Fruit fly (Drosophila melanogaster) whole organism, embryonic: ENCODE measurements around the gene ND-39.

Source experiments
- Adf1 ChIP-seq: fragments of 200-800 bp; sonication (Bioruptor generic); IDR thresholded peaks from 2 replicates; pipeline ENCODE4 v1.3.6; 2022; ENCODE audit warnings: missing biosample characterization, missing genetic modification characterization
- Antp ChIP-seq: fragments of 200-800 bp; sonication (Bioruptor generic); optimal IDR thresholded peaks from 3 replicates; lab custom pipeline; 2016; ENCODE audit warnings: missing biosample characterization, missing genetic modification characterization
- Atf3 ChIP-seq: fragments of 200-800 bp; sonication (Bioruptor generic); optimal IDR thresholded peaks from 3 replicates; lab custom pipeline; 2016; ENCODE audit warnings: missing biosample characterization, missing genetic modification characterization
- CG10431 ChIP-seq: fragments of 200-800 bp; sonication (Bioruptor generic); optimal IDR thresholded peaks from 3 replicates; lab custom pipeline; 2018; ENCODE audit warnings: missing biosample characterization, mild to moderate bottlenecking, missing genetic modification characterization
- CG11696 ChIP-seq: fragments of 200-800 bp; sonication (Bioruptor generic); IDR thresholded peaks from 2 replicates; pipeline ENCODE4 v1.3.6; 2022; ENCODE audit warnings: missing biosample characterization, missing genetic modification characterization
- CG12071 ChIP-seq: fragments of 200-800 bp; sonication (Bioruptor generic); optimal IDR thresholded peaks from 3 replicates; lab custom pipeline; 2018; ENCODE audit warnings: missing biosample characterization, mild to moderate bottlenecking, missing genetic modification characterization
- CG12104 ChIP-seq: fragments of 200-800 bp; sonication (Bioruptor generic); optimal IDR thresholded peaks from 3 replicates; lab custom pipeline; 2016; ENCODE audit warnings: missing biosample characterization, missing genetic modification characterization
- CG12659 ChIP-seq: fragments of 200-800 bp; sonication (Bioruptor generic); optimal IDR thresholded peaks from 3 replicates; lab custom pipeline; 2017; ENCODE audit warnings: mild to moderate bottlenecking, missing biosample characterization, missing genetic modification reagents, missing genetic modification characterization
- CG1602 ChIP-seq: fragments of 200-800 bp; sonication (Bioruptor generic); optimal IDR thresholded peaks from 3 replicates; lab custom pipeline; 2016; ENCODE audit warnings: missing biosample characterization, missing genetic modification characterization
- CG16863 ChIP-seq: fragments of 200-800 bp; sonication (Bioruptor generic); optimal IDR thresholded peaks from 3 replicates; lab custom pipeline; 2016; ENCODE audit warnings: missing biosample characterization, missing genetic modification characterization
- CG18619 ChIP-seq: fragments of 200-800 bp; sonication (Bioruptor generic); optimal IDR thresholded peaks from 3 replicates; lab custom pipeline; 2017; ENCODE audit warnings: missing biosample characterization, mild to moderate bottlenecking, missing genetic modification characterization
- CG3281 ChIP-seq: fragments of 200-800 bp; sonication (Bioruptor generic); optimal IDR thresholded peaks from 3 replicates; lab custom pipeline; 2017; ENCODE audit warnings: missing biosample characterization, mild to moderate bottlenecking, missing genetic modification characterization
- CG33213 ChIP-seq: fragments of 200-800 bp; sonication (Bioruptor generic); optimal IDR thresholded peaks from 3 replicates; lab custom pipeline; 2016; ENCODE audit warnings: missing biosample characterization, missing genetic modification characterization
- CG4282 ChIP-seq: fragments of 200-800 bp; sonication (Bioruptor generic); optimal IDR thresholded peaks from 2 replicates; lab custom pipeline; 2016; ENCODE audit warnings: missing biosample characterization, missing genetic modification characterization
- CG5245 ChIP-seq: fragments of 200-800 bp; sonication (Bioruptor generic); optimal IDR thresholded peaks from 3 replicates; lab custom pipeline; 2016; ENCODE audit warnings: missing biosample characterization, missing genetic modification characterization
- CG6654 ChIP-seq: fragments of 200-800 bp; sonication (Bioruptor generic); optimal IDR thresholded peaks from 2 replicates; lab custom pipeline; 2017; ENCODE audit warnings: missing biosample characterization, mild to moderate bottlenecking, missing genetic modification characterization
- CG6813 ChIP-seq: fragments of 200-800 bp; sonication (Bioruptor generic); optimal IDR thresholded peaks from 2 replicates; lab custom pipeline; 2017; ENCODE audit warnings: missing biosample characterization, missing genetic modification characterization, mild to moderate bottlenecking, moderate library complexity, missing genetic modification reagents
- CG9215 ChIP-seq: fragments of 200-800 bp; sonication (Bioruptor generic); IDR thresholded peaks from 2 replicates; pipeline ENCODE4 v1.3.6; 2022; ENCODE audit warnings: missing biosample characterization, missing genetic modification characterization
- CG9437 ChIP-seq: fragments of 200-800 bp; sonication (Bioruptor generic); optimal IDR thresholded peaks from 2 replicates; lab custom pipeline; 2018; ENCODE audit warnings: missing biosample characterization, mild to moderate bottlenecking, missing genetic modification characterization
- Camta ChIP-seq: fragments of 200-800 bp; sonication (Bioruptor generic); optimal IDR thresholded peaks from 2 replicates; lab custom pipeline; 2016; ENCODE audit warnings: missing biosample characterization, missing genetic modification characterization
- CoRest ChIP-seq: fragments of 200-800 bp; sonication (Bioruptor generic); optimal IDR thresholded peaks from 3 replicates; lab custom pipeline; 2018; ENCODE audit warnings: missing biosample characterization, mild to moderate bottlenecking, missing genetic modification characterization, moderate library complexity
- Dp ChIP-seq: fragments of 200-800 bp; sonication (Bioruptor generic); optimal IDR thresholded peaks from 2 replicates; lab custom pipeline; 2018; ENCODE audit warnings: missing biosample characterization, mild to moderate bottlenecking, missing genetic modification characterization, moderate library complexity
- ERR ChIP-seq: fragments of 200-800 bp; sonication (Bioruptor generic); optimal IDR thresholded peaks from 2 replicates; lab custom pipeline; 2016; ENCODE audit warnings: missing biosample characterization, missing genetic modification characterization
- Elba2 ChIP-seq: fragments of 200-800 bp; sonication (Bioruptor generic); optimal IDR thresholded peaks from 3 replicates; lab custom pipeline; 2016; ENCODE audit warnings: missing biosample characterization, missing genetic modification characterization
- Hand ChIP-seq: fragments of 200-800 bp; sonication (Bioruptor generic); optimal IDR thresholded peaks from 2 replicates; lab custom pipeline; 2017; ENCODE audit warnings: mild to moderate bottlenecking, missing biosample characterization, missing genetic modification reagents, missing genetic modification characterization
- HmgD ChIP-seq: fragments of 200-800 bp; sonication (Bioruptor generic); optimal IDR thresholded peaks from 3 replicates; lab custom pipeline; 2016; ENCODE audit warnings: missing biosample characterization, missing genetic modification characterization
- Optix ChIP-seq: fragments of 200-800 bp; sonication (Bioruptor generic); IDR thresholded peaks from 3 replicates; pipeline ENCODE4 v1.3.6; 2022; ENCODE audit warnings: missing biosample characterization, missing genetic modification characterization
- Pdp1 ChIP-seq, 2 experiments: fragments of 200-800 bp; sonication (Bioruptor generic); optimal IDR thresholded peaks; 3 replicates each; lab custom pipeline; 2016; ENCODE audit warnings: missing biosample characterization in 2 of 2, missing genetic modification characterization in 2 of 2, mild to moderate bottlenecking in 1 of 2, moderate library complexity in 1 of 2
- Poxn ChIP-seq: fragments of 200-800 bp; sonication (Bioruptor generic); IDR thresholded peaks from 2 replicates; pipeline ENCODE4 v1.3.6; 2022; ENCODE audit warnings: missing biosample characterization, missing genetic modification characterization
- Rfx ChIP-seq: fragments of 200-800 bp; sonication (Bioruptor generic); IDR thresholded peaks from 2 replicates; pipeline ENCODE4 v1.3.6; 2022; ENCODE audit warnings: missing biosample characterization, missing genetic modification characterization
- Sry-δ ChIP-seq: fragments of 200-800 bp; sonication (Bioruptor generic); optimal IDR thresholded peaks from 2 replicates; lab custom pipeline; 2016; ENCODE audit warnings: missing biosample characterization, missing genetic modification characterization
- abd-A ChIP-seq: fragments of 200-800 bp; sonication (Bioruptor generic); optimal IDR thresholded peaks from 3 replicates; lab custom pipeline; 2019; ENCODE audit warnings: missing biosample characterization, mild to moderate bottlenecking, missing genetic modification characterization, moderate library complexity
- al ChIP-seq: fragments of 200-800 bp; sonication (Bioruptor generic); IDR thresholded peaks from 2 replicates; pipeline ENCODE4 v1.3.6; 2022; ENCODE audit warnings: missing biosample characterization, missing genetic modification characterization
- ap ChIP-seq: fragments of 200-800 bp; sonication (Bioruptor generic); IDR thresholded peaks from 2 replicates; pipeline ENCODE4 v1.3.6; 2022; ENCODE audit warnings: missing biosample characterization, missing genetic modification characterization
- cg ChIP-seq: fragments of 200-800 bp; sonication (Bioruptor generic); optimal IDR thresholded peaks from 3 replicates; lab custom pipeline; 2019; ENCODE audit warnings: missing biosample characterization, mild to moderate bottlenecking, missing genetic modification characterization, moderate library complexity
- dimm ChIP-seq: fragments of 200-800 bp; sonication (Bioruptor generic); IDR thresholded peaks from 2 replicates; pipeline ENCODE4 v1.3.6; 2022; ENCODE audit warnings: missing biosample characterization, missing genetic modification characterization
- dm ChIP-seq: fragments of 200-800 bp; sonication (Bioruptor generic); optimal IDR thresholded peaks from 3 replicates; lab custom pipeline; 2016; ENCODE audit warnings: missing biosample characterization, missing genetic modification characterization
- ewg ChIP-seq: fragments of 200-800 bp; sonication (Bioruptor generic); optimal IDR thresholded peaks from 3 replicates; lab custom pipeline; 2017; ENCODE audit warnings: mild to moderate bottlenecking, missing biosample characterization, missing genetic modification reagents, missing genetic modification characterization
- fd64A ChIP-seq: fragments of 200-800 bp; sonication (Bioruptor generic); optimal IDR thresholded peaks from 3 replicates; lab custom pipeline; 2018; ENCODE audit warnings: missing biosample characterization, mild to moderate bottlenecking, missing genetic modification characterization
- h ChIP-seq: fragments of >200 bp; optimal IDR thresholded peaks from 2 replicates; lab custom pipeline; 2017
- hth ChIP-seq: fragments of >200 bp; optimal IDR thresholded peaks from 2 replicates; lab custom pipeline; 2017; ENCODE audit warnings: inconsistent platforms
- inv ChIP-seq: fragments of 200-800 bp; sonication (Bioruptor generic); IDR thresholded peaks from 2 replicates; pipeline ENCODE4 v1.3.6; 2022; ENCODE audit warnings: missing biosample characterization, missing genetic modification characterization; ENCODE audit not compliant: partially characterized antibody
- lbe ChIP-seq: fragments of 200-800 bp; sonication (Bioruptor generic); optimal IDR thresholded peaks from 2 replicates; lab custom pipeline; 2016; ENCODE audit warnings: missing biosample characterization, mild to moderate bottlenecking, missing genetic modification characterization
- oc ChIP-seq: fragments of 200-800 bp; sonication (Bioruptor generic); optimal IDR thresholded peaks from 2 replicates; lab custom pipeline; 2018; ENCODE audit warnings: missing biosample characterization, mild to moderate bottlenecking, missing genetic modification characterization, moderate library complexity
- pnt ChIP-seq: fragments of 200-800 bp; sonication (Bioruptor generic); optimal IDR thresholded peaks from 3 replicates; lab custom pipeline; 2016; ENCODE audit warnings: missing biosample characterization, missing genetic modification characterization
- pum ChIP-seq: fragments of 200-800 bp; sonication (Bioruptor generic); optimal IDR thresholded peaks from 2 replicates; lab custom pipeline; 2016; ENCODE audit warnings: missing biosample characterization, missing genetic modification characterization
- salm ChIP-seq: fragments of 200-800 bp; sonication (Bioruptor generic); optimal IDR thresholded peaks from 2 replicates; lab custom pipeline; 2018; ENCODE audit warnings: missing biosample characterization, mild to moderate bottlenecking, missing genetic modification characterization
- sna ChIP-seq: fragments of 200-800 bp; sonication (Bioruptor generic); IDR thresholded peaks from 2 replicates; pipeline ENCODE4 v1.3.6; 2022; ENCODE audit warnings: missing biosample characterization, missing genetic modification characterization; ENCODE audit not compliant: partially characterized antibody
- trh ChIP-seq: fragments of 200-800 bp; sonication (Bioruptor generic); optimal IDR thresholded peaks from 2 replicates; lab custom pipeline; 2016; ENCODE audit warnings: missing biosample characterization, missing genetic modification characterization
- ttk ChIP-seq: fragments of 200-800 bp; sonication (Bioruptor generic); IDR thresholded peaks from 2 replicates; pipeline ENCODE4 v2.1.2; 2022; ENCODE audit warnings: missing biosample characterization, missing genetic modification characterization
- usp ChIP-seq: fragments of >200 bp; optimal IDR thresholded peaks from 2 replicates; lab custom pipeline; 2017; ENCODE audit warnings: missing biosample characterization, missing genetic modification characterization

Gene ND-39

DNA sequence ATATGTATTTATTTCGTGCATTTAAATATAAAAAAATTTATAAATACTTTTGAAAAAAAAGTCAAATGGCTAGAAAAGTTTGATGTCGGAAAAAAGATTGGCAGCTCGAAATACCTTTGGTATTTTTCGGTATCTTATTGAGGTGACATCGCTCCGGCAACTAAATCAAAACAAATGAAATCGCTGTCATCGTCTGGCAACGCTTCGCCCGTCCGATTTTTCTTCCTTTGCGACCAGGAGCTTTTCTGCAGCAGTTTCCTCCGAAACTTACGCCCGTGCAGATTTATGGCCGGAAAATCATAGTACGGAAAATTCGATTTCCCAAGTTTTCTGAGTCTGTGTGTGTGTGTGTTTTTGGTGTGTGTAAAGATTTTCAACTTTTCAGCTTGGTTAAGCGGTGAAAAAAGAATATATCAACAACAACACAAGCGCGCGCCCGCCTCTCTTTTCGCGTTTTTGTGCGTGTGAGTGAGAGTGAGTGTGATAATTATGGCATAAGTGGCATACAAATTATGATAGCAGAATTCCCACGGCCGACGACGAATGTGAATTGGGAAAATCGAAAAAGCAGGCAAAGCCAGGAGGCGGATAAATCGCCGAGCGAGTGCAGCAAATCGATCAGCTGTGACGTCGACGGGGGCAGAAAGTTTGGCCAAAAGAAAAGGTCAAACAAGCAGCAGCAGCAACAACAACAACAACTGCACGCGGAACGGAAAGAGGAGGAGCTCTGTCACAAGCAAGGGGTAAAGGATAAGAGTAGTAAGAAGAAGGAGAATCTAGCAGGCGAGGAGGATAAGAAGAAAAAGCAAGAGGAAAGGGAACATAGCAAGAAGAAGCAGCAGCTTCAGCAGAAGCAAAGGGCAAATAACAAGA lies 5.5 kb downstream of the ND-39 start, which contains the start of gene CG32425:
Gene CG32425, plus strand, starts transcription at position 200 of the 873 bp plus-strand sequence.
- TF ChIP-seq h (lab: Kevin White, UChicago) (no peak), CG4282 (no peak), salm (tag; lab: Kevin White, UChicago) (no peak), dimm (GFP tag; lab: Robert Waterston, UW) (no peak), CG12071 (GFP tag; lab: Kevin White, UChicago) (no peak), CG6654 (GFP tag; lab: Kevin White, UChicago) (no peak), CG9215 (GFP tag; lab: Robert Waterston, UW) (no peak), Antp (GFP tag; lab: Kevin White, UChicago) (no peak), cg (GFP tag; lab: Kevin White, UChicago) (peak; percentile 74), CG16863 (no peak), CG3281 (no peak), al (no peak), Atf3 (no peak), CG12659 (GFP tag; lab: Kevin White, UChicago) (peak; percentile 55), CG6813 (no peak), trh (GFP tag; lab: Kevin White, UChicago) (no peak), CG9437 (GFP tag; lab: Kevin White, UChicago) (no peak), Dp (GFP tag; lab: Kevin White, UChicago) (peak; percentile 44), lbe (GFP tag; lab: Kevin White, UChicago) (no peak), abd-A (tag; lab: Kevin White, UChicago) (no peak), CoRest (tag; lab: Kevin White, UChicago) (peak; percentile 36), Poxn (no peak), CG11696 (GFP tag; lab: Robert Waterston, UW) (no peak), ewg (no peak), usp (GFP tag; lab: Kevin White, UChicago) (no peak), inv (GFP tag; lab: Robert Waterston, UW) (no peak), fd64A (no peak), Sry-δ (GFP tag; lab: Kevin White, UChicago) (no peak), Adf1 (no peak; the same call in 1 of the 2 replicates), ttk (GFP tag; lab: Robert Waterston, UW) (no peak), CG18619 (GFP tag; lab: Kevin White, UChicago) (no peak), HmgD (no peak), CG5245 (GFP tag; lab: Kevin White, UChicago) (no peak), ERR (GFP tag; lab: Kevin White, UChicago) (no peak), Pdp1 (GFP tag; optimal IDR thresholded peaks at IDR 0.05; lab: Kevin White, UChicago) (peak in 1 of 2 experiments; percentile 80), hth (no peak), CG1602 (GFP tag; lab: Kevin White, UChicago) (no peak), CG12104 (no peak), Rfx (GFP tag; lab: Robert Waterston, UW) (peak; percentile 36; the same call in 1 of the 2 replicates), Hand (no peak), Elba2 (GFP tag; lab: Kevin White, UChicago) (no peak), CG10431 (GFP tag; lab: Kevin White, UChicago) (no peak), Optix (GFP tag; lab: Robert Waterston, UW) (no peak), pnt (no peak), sna (GFP tag; lab: Robert Waterston, UW) (no peak), ap (GFP tag; lab: Robert Waterston, UW) (no peak), pum (GFP tag; lab: Kevin White, UChicago) (no peak), dm (no peak), Camta (no peak), oc (tag; lab: Kevin White, UChicago) (no peak), CG33213 (GFP tag; lab: Kevin White, UChicago) (peak; percentile 34)
